Fruit fly (Drosophila melanogaster): ENCODE results near the gene lsn.

lsn gene

DNA sequence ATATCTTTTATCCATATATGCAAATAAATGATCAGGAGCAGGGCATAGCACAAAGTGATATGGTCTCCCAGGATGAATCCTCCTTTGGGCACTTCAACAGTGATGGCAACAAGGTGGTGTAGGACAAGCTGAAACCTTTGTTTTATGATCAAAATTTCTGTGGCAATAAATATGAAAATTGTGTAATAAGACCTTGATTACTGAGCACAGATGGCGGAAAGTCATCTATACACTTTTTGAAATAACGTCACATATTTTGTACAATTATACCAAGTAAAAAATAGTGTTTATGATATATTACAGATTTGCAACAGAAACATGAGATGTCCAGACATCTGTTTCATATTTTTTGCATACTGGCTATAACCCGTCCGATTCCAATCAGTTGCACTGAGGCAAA is 15.5 kb downstream of the lsn start, which contains the start of gene CG31465:
CG31465 (plus strand) TSS at position 301 of the 400 bp plus-strand sequence.
- TF ChIP-seq rn (GFP tag; IDR thresholded peaks at IDR 0.05) (no peak), CG15710 (tag; optimal IDR thresholded peaks at IDR 0.05) (no peak), CG32121 (GFP tag; IDR thresholded peaks at IDR 0.05) (no peak), Pif1A (GFP tag; optimal IDR thresholded peaks at IDR 0.05) (no peak), CG4496 (GFP tag; IDR thresholded peaks at IDR 0.05) (no peak), Ets98B (GFP tag; IDR thresholded peaks at IDR 0.05) (no peak)

DNA sequence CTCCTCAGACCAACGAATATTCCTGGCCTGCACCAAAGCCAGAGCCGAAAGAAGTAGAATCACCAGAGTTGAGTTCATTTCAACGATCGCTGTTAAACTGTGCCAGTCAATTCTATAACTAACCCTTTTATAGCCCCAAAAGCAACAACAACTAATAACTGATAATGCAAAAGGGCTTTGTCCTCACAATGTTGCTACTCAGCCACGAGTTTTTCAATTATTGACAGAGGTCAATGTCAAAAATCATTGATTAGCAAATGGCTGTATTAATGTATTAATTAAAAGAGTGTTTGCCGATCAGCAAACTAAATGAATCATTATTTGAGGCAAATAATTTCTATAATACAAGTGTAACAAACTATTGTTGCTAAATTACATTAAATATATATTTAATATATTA is 19.4 kb downstream of the lsn start, which contains the start of gene fit:
fit (minus strand) TSS at position 101 of the 400 bp plus-strand sequence.
- no peak for TF ChIP-seq CG9948 (tag; optimal IDR thresholded peaks at IDR 0.05)
- no peak for TF ChIP-seq Pif1B (GFP tag; optimal IDR thresholded peaks at IDR 0.05)
- no peak for TF ChIP-seq D1 (tag; optimal IDR thresholded peaks at IDR 0.05)

DNA sequence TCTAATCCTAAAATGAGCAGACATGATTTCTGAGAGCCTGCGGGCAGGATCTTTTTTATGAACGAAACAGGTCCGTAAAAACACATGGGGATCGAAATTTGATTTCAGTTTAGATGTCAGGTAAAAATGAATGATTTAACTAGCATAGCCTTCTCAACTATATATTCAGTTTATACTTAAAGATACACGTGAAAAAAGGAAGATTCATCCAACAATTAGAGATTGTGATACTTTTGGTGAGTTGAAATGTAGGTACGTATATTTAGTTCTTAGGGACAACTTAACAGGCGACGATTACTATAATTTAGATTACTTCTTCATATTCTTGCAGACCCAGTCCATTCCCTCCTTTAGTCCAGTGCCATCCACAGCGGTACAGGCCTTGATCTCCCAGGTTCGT is 20.5 kb downstream of the lsn start, which contains the start of gene CG17819:
CG17819 (minus strand) TSS at position 101 of the 400 bp plus-strand sequence.
- TF ChIP-seq Pif1B (GFP tag; optimal IDR thresholded peaks at IDR 0.05) (no peak), gl (tag; optimal IDR thresholded peaks at IDR 0.05) (no peak), CG34367 (tag; optimal IDR thresholded peaks at IDR 0.05) (no peak), Snoo (tag; optimal IDR thresholded peaks at IDR 0.05) (no peak), CG8301 (tag; optimal IDR thresholded peaks at IDR 0.05) (no peak), CG8159 (tag; optimal IDR thresholded peaks at IDR 0.05) (no peak), Ets98B (GFP tag; IDR thresholded peaks at IDR 0.05) (no peak), CG9948 (tag; optimal IDR thresholded peaks at IDR 0.05) (no peak), CG13204 (GFP tag; optimal IDR thresholded peaks at IDR 0.05) (no peak), Pif1A (GFP tag; optimal IDR thresholded peaks at IDR 0.05) (no peak)

DNA sequence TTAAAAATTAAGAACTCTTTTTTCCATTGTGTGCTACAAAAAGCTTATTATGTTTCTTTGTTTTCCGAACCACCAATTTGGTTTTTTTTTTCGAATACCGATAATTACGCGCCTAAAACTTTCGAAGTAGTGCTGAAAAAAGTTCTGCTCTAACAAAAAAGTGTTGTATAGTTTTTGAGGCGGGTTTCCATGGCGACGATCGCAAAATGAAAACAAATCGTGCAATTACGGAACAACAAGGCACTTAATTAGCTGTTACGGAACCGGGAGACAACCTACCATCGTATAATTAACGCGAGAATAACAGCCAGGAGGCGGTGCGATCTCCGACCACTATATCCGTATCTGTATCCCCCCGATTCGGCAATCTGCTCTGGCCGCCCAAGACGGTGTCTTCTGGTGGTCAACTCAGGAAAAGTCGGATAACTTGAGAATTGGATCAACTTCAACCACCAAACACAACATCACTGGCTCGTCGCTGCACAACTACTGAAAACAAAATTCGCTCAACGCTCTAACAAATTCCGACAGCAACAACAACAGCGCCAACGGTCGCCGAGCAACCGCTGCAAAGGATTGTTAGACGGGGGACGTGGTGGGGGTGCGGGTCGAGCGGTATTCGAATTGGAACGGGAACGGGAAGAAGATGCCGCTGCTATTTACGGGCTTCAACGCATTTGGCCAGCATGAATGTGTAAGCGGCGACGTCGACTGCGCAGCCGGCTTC is 22.1 kb downstream of the lsn start, which contains the start of the genes CG6678 and dnd:
CG6678 (plus strand) TSS at position 169 of the 727 bp plus-strand sequence.
dnd (minus strand) TSS at position 495 of the 727 bp plus-strand sequence.
- TF ChIP-seq CG10348 (GFP tag; IDR thresholded peaks at IDR 0.05) (no peak), D1 (tag; optimal IDR thresholded peaks at IDR 0.05) (no peak), CG4496 (GFP tag; IDR thresholded peaks at IDR 0.05) (0 out of 3 replicates have a peak, but pooled peaks have one; percentile 30), CG13204 (GFP tag; optimal IDR thresholded peaks at IDR 0.05) (peak; percentile 72)

DNA sequence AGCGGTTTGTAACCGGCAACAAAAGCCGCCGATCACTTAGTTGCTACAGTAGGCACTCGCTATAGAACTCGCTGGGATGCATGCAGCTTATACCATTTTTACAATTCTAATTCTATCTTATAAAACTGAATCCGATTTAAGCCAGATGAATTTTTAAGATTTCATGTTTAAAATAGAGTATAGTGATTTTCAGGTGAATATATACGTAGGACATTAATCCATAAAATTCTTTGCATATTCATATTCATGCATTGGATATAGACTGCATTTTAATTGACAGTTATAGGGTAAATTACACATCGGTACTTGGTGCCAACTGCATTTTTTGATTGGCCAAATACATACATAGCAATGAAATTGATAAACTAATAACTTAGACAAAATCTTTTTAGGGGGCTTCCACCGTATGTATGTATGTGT is 22.6 kb downstream of the lsn start:
- peak; percentile 44 for TF ChIP-seq CG17806 (tag; optimal IDR thresholded peaks at IDR 0.05)
- TF ChIP-seq CG13204 (GFP tag; optimal IDR thresholded peaks at IDR 0.05) = no peak
- no peak for TF ChIP-seq D1 (tag; optimal IDR thresholded peaks at IDR 0.05)
- TF ChIP-seq CG9948 (tag; optimal IDR thresholded peaks at IDR 0.05) = peak; percentile 13
- TF ChIP-seq Snoo (tag; optimal IDR thresholded peaks at IDR 0.05) = no peak
- TF ChIP-seq EcR (GFP tag; optimal IDR thresholded peaks at IDR 0.05) = no peak
- TF ChIP-seq CG10348 (GFP tag; IDR thresholded peaks at IDR 0.05) = no peak
- TF ChIP-seq CG34367 (tag; optimal IDR thresholded peaks at IDR 0.05) = no peak
- peak; percentile 61 for TF ChIP-seq CG4496 (GFP tag; IDR thresholded peaks at IDR 0.05)
- TF ChIP-seq fd96Ca (GFP tag; IDR thresholded peaks at IDR 0.05) = peak; percentile 17; the same call in 1 of the 3 replicates
- no peak for TF ChIP-seq rn (GFP tag; IDR thresholded peaks at IDR 0.05)
- TF ChIP-seq CG8301 (tag; optimal IDR thresholded peaks at IDR 0.05) = peak; percentile 49
- no peak for TF ChIP-seq Pif1B (GFP tag; optimal IDR thresholded peaks at IDR 0.05)
- TF ChIP-seq CG12605 (GFP tag; IDR thresholded peaks at IDR 0.05) = no peak
- peak; percentile 51; the same call in 1 of the 2 replicates for TF ChIP-seq Ets98B (GFP tag; IDR thresholded peaks at IDR 0.05)
- TF ChIP-seq CG32121 (GFP tag; IDR thresholded peaks at IDR 0.05) = 0 out of 2 replicates have a peak, but pooled peaks have one; percentile 28
- TF ChIP-seq gl (tag; optimal IDR thresholded peaks at IDR 0.05) = no peak
- TF ChIP-seq Pif1A (GFP tag; optimal IDR thresholded peaks at IDR 0.05) = no peak
- TF ChIP-seq CG14655 (GFP tag; optimal IDR thresholded peaks at IDR 0.05) = no peak
- TF ChIP-seq CG8159 (tag; optimal IDR thresholded peaks at IDR 0.05) = peak; percentile 62
- TF ChIP-seq CG15710 (tag; optimal IDR thresholded peaks at IDR 0.05) = peak; percentile 46

DNA sequence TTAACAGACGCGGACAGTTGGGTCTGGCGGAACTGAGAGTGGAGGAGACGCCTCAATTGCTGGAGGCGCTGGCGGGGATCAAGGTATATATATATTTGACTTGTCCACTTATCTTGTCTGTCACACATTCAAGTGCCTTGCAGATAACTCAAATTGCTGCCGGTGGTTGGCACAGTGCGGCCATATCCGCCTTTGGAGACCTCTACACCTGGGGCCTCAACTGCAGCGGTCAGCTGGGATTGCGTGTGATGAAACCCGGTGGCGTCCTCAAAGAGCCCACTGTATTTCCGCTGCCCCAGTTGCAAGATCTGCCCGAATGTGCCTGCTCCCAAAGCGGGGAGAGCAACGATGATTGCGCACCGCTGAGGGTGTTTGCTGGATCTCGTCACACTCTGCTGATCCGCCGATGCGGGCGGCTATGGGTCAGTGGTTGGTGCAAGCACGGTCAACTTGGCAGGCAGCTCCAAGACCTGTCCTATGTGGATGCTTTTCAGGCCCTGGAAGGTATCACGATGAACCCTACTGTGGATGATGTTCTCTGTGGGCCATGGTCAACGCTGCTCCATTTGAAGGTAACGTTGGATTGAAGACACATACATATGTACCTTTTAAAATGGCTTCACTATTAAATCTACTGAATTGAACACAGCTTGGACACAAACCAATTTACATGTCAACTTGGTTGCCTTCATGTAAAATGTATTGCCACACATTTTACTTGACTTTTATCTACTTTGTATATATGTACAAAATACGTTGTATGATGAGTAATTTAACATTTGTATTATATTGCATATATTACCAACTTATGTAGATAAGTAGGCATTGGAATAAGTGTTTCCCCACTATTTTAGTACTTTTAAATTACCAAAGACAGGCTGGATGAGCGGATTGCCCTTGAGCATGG is 24.0 kb downstream of the lsn start, which contains the start of gene CG43844:
CG43844 (plus strand) TSS at position 844 of the 907 bp plus-strand sequence.
- TF ChIP-seq CG15710 (tag; optimal IDR thresholded peaks at IDR 0.05) = no peak
- TF ChIP-seq CG9948 (tag; optimal IDR thresholded peaks at IDR 0.05) = no peak
- no peak for TF ChIP-seq CG10348 (GFP tag; IDR thresholded peaks at IDR 0.05)
- TF ChIP-seq gl (tag; optimal IDR thresholded peaks at IDR 0.05) = no peak
- TF ChIP-seq CG8159 (tag; optimal IDR thresholded peaks at IDR 0.05) = no peak
- TF ChIP-seq Snoo (tag; optimal IDR thresholded peaks at IDR 0.05) = no peak
- no peak for TF ChIP-seq CG8301 (tag; optimal IDR thresholded peaks at IDR 0.05)
- no peak for TF ChIP-seq D1 (tag; optimal IDR thresholded peaks at IDR 0.05)
- TF ChIP-seq CG32121 (GFP tag; IDR thresholded peaks at IDR 0.05) = no peak
- TF ChIP-seq CG12605 (GFP tag; IDR thresholded peaks at IDR 0.05) = no peak
